Fruit fly (Drosophila melanogaster) whole organism, wandering third instar larva: ENCODE results near the gene CG2186.
A peak's percentile ranks its signal among the peaks of the same experiment; 100 is the strongest.

Source experiments
- CrebA ChIP-seq: fragments of 200-800 bp; sonication (Bioruptor generic); optimal IDR thresholded peaks from 2 replicates; lab custom pipeline; 2016; ENCODE audit warnings: missing biosample characterization, mild to moderate bottlenecking, missing genetic modification characterization, borderline replicate concordance
- GATAd ChIP-seq: sonication (Bioruptor generic); optimal IDR thresholded peaks from 2 replicates; lab custom pipeline; 2016; ENCODE audit warnings: missing biosample characterization, missing genetic modification characterization
- HLH106 ChIP-seq: fragments of 200-800 bp; optimal IDR thresholded peaks from 3 replicates; lab custom pipeline; 2019; ENCODE audit warnings: missing biosample characterization, mild to moderate bottlenecking, missing genetic modification characterization, moderate library complexity
- Hnf4 ChIP-seq: fragments of 200-800 bp; sonication (Bioruptor generic); optimal IDR thresholded peaks from 2 replicates; lab custom pipeline; 2016; ENCODE audit warnings: missing biosample characterization, mild to moderate bottlenecking, missing genetic modification characterization
- Hr78 ChIP-seq: fragments of >200 bp; optimal IDR thresholded peaks from 2 replicates; lab custom pipeline; 2017; ENCODE audit warnings: missing biosample characterization, missing genetic modification characterization
- Hr83 ChIP-seq: fragments of 200-300 bp; sonication (Bioruptor generic); optimal IDR thresholded peaks from 2 replicates; lab custom pipeline; 2016; ENCODE audit warnings: missing biosample characterization, mild to moderate bottlenecking, missing genetic modification characterization, moderate library complexity; ENCODE audit not compliant: poor library complexity, severe bottlenecking
- Jra ChIP-seq: sonication (Bioruptor generic); optimal IDR thresholded peaks from 2 replicates; lab custom pipeline; 2016; ENCODE audit warnings: missing biosample characterization, missing genetic modification characterization
- Mio ChIP-seq: sonication (Bioruptor generic); optimal IDR thresholded peaks from 2 replicates; lab custom pipeline; 2016; ENCODE audit warnings: missing biosample characterization, missing genetic modification characterization
- Myc ChIP-seq: fragments of >200 bp; optimal IDR thresholded peaks from 2 replicates; lab custom pipeline; 2017
- N ChIP-seq: fragments of >200 bp; optimal IDR thresholded peaks from 2 replicates; lab custom pipeline; 2018; ENCODE audit warnings: missing biosample characterization, missing external identifiers, missing genetic modification characterization
- OdsH ChIP-seq: fragments of 200-800 bp; sonication (Bioruptor generic); optimal IDR thresholded peaks from 2 replicates; lab custom pipeline; 2016; ENCODE audit warnings: missing biosample characterization, mild to moderate bottlenecking, missing genetic modification characterization
- Rel ChIP-seq, 2 experiments: fragments of 200-800 bp; sonication (Bioruptor generic) in 1 of 2; optimal IDR thresholded peaks; 2 replicates in 1 of 2; 3 replicates in 1 of 2; lab custom pipeline; 2016 to 2019; ENCODE audit warnings: mild to moderate bottlenecking in 2 of 2, missing biosample characterization in 2 of 2, missing genetic modification characterization in 2 of 2, moderate library complexity in 1 of 2
- Sp1 ChIP-seq: fragments of 200-800 bp; sonication (Bioruptor generic); optimal IDR thresholded peaks from 3 replicates; lab custom pipeline; 2019; ENCODE audit warnings: missing biosample characterization, mild to moderate bottlenecking, missing genetic modification characterization, moderate library complexity
- Vsx2 ChIP-seq: fragments of 200-300, 225-300 bp; sonication (Bioruptor generic); optimal IDR thresholded peaks from 2 replicates; lab custom pipeline; 2018; ENCODE audit warnings: missing biosample characterization, missing genetic modification characterization; ENCODE audit not compliant: partially characterized antibody
- br ChIP-seq: fragments of 200-800 bp; sonication (Bioruptor generic); optimal IDR thresholded peaks from 2 replicates; lab custom pipeline; 2016; ENCODE audit warnings: missing biosample characterization, missing genetic modification characterization
- brk ChIP-seq: fragments of 200-800 bp; sonication (Bioruptor generic); optimal IDR thresholded peaks from 2 replicates; lab custom pipeline; 2016; ENCODE audit warnings: missing biosample characterization, mild to moderate bottlenecking, missing genetic modification characterization
- dmrt93B ChIP-seq: fragments of 200-800 bp; sonication (Bioruptor generic); optimal IDR thresholded peaks from 2 replicates; lab custom pipeline; 2018; ENCODE audit warnings: missing biosample characterization, mild to moderate bottlenecking, missing genetic modification characterization
- dsf ChIP-seq: sonication (Bioruptor generic); optimal IDR thresholded peaks from 2 replicates; lab custom pipeline; 2016; ENCODE audit warnings: missing biosample characterization, missing genetic modification characterization, borderline replicate concordance
- ey ChIP-seq: fragments of 200-800 bp; sonication (Bioruptor generic); optimal IDR thresholded peaks from 2 replicates; lab custom pipeline; 2016; ENCODE audit warnings: missing biosample characterization, missing genetic modification characterization
- foxo ChIP-seq, 2 experiments: fragments of 200-800 bp; sonication (Bioruptor generic); optimal IDR thresholded peaks; 2 replicates in 1 of 2; 3 replicates in 1 of 2; lab custom pipeline; 2016 to 2017; ENCODE audit warnings: missing biosample characterization in 2 of 2, missing genetic modification characterization in 2 of 2
- fru ChIP-seq: fragments of 200-800 bp; sonication (Bioruptor generic); optimal IDR thresholded peaks from 3 replicates; lab custom pipeline; 2016; ENCODE audit warnings: missing biosample characterization, mild to moderate bottlenecking, missing genetic modification characterization
- h ChIP-seq: fragments of 200-800 bp; sonication (Bioruptor generic); optimal IDR thresholded peaks from 3 replicates; lab custom pipeline; 2016; ENCODE audit warnings: missing biosample characterization, mild to moderate bottlenecking, missing genetic modification characterization
- lola ChIP-seq: fragments of >200 bp; optimal IDR thresholded peaks from 2 replicates; lab custom pipeline; 2017; ENCODE audit warnings: missing biosample characterization, missing genetic modification characterization
- pan ChIP-seq: fragments of >200 bp; optimal IDR thresholded peaks from 2 replicates; lab custom pipeline; 2017
- sage ChIP-seq: fragments of 200-800 bp; sonication (Bioruptor generic); optimal IDR thresholded peaks from 2 replicates; lab custom pipeline; 2016; ENCODE audit warnings: missing biosample characterization, mild to moderate bottlenecking, missing genetic modification characterization
- sv ChIP-seq: fragments of 200-800 bp; sonication (Bioruptor generic); optimal IDR thresholded peaks from 3 replicates; lab custom pipeline; 2016; ENCODE audit warnings: missing biosample characterization, missing genetic modification characterization
- woc ChIP-seq: sonication (Bioruptor generic); optimal IDR thresholded peaks from 2 replicates; lab custom pipeline; 2016; ENCODE audit warnings: missing biosample characterization, mild to moderate bottlenecking, missing genetic modification characterization

CG2186 gene

DNA sequence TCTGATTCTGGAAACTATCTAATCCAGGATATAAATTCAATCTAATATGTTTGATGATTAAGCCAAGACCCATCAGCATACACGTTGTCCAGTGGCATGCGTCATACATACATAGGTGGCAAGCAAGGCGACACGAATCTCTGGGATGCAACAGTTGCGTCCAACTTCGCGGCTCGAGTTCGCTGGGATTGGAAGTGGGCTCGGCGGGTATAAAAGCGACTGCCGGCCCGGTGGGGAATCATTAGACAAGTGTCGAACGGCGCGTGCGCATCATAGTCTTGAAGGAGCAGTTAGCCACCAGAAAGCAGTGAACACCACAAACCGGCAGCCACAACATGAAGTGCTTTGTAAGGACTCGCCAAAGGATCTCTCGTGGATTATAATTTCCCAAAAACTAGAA lies 11.6 kb downstream of the CG2186 start, which contains the start of gene CG2157:
CG2157 (plus strand) TSS at position 240 of the 400 bp plus-strand sequence.
- TF ChIP-seq GATAd (GFP tag; lab: Kevin White, UChicago) (no peak), sage (GFP tag; lab: Kevin White, UChicago) (no peak), woc (GFP tag; lab: Kevin White, UChicago) (no peak), Sp1 (GFP tag; lab: Kevin White, UChicago) (no peak), ey (GFP tag; lab: Kevin White, UChicago) (no peak), Myc (lab: Kevin White, UChicago) (no peak), Mio (GFP tag; lab: Kevin White, UChicago) (no peak), pan (lab: Kevin White, UChicago) (no peak), OdsH (GFP tag; lab: Kevin White, UChicago) (no peak)

DNA sequence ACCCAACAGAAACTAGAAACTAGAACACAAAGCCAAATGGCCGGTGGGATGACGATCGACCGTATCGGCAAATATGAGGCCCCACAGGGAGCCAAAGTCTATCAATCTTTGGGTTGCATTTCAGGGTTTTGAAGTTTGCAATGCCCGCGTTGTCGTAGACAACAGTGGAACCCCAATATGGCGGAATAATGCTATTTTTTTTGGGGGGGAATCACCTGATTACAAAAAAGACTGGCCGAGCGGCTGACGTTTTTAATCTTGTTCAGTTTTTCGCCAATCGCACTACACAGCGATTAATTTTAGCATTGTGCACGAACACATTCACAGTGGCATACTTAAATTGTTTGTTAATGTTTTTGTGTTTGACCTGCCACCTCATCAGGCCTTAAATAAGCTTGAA lies 19.0 kb downstream of the CG2186 start:
- TF ChIP-seq Rel (GFP tag; optimal IDR thresholded peaks at IDR 0.05; lab: Kevin White, UChicago) (no peak), Rel (tag; optimal IDR thresholded peaks at IDR 0.05; lab: Kevin White, UChicago) (peak; percentile 96), brk (GFP tag; lab: Kevin White, UChicago) (no peak)

DNA sequence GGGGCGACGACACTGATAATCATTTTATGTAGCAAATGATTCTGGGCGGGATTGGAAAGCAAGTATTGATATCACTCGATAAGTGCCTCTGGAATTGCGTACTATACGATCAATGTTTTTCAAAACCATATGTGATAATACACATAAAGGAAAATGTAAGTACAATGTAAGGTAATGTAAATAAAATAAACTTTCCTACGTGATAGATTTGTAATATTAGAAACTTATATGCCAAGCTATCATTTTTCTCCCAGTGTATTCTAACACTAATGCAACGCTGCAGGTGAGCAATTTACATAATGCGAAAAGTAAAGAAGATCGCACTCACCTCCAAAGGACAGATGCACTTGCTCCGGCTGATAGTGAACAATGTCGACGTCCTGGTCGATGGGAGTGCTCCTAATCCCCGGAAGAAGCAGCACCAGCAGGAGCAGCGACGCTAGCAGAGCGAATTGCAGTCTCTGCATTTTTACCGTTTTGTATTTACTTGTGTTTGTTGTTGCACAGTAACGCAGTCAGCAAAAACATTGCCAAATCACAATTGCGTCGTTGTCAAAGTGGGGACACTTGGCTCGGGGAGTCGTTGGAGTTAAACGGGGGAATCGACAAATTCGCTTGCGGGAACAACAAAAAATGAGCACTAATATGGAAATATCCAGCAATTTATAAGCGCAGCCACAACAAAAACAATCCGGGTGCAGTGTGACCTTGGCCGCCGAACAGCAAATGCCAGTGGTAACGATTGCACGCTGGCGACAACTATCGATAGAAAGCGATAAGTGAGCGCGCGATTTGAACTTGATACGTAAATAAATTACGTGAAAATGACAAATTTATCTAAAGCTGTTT lies 19.9 kb downstream of the CG2186 start, which contains the start of gene CG1637:
CG1637 (minus strand) TSS at position 807 of the 849 bp plus-strand sequence.
- no peak for TF ChIP-seq CrebA (GFP tag; lab: Kevin White, UChicago)
- TF ChIP-seq dmrt93B (GFP tag; lab: Kevin White, UChicago): no peak
- no peak for TF ChIP-seq Jra (GFP tag; lab: Kevin White, UChicago)
- TF ChIP-seq OdsH (GFP tag; lab: Kevin White, UChicago): peak; percentile 2
- TF ChIP-seq woc (GFP tag; lab: Kevin White, UChicago): no peak
- TF ChIP-seq Mio (GFP tag; lab: Kevin White, UChicago): no peak
- TF ChIP-seq sv (GFP tag; lab: Kevin White, UChicago): no peak
- TF ChIP-seq Rel (GFP tag; optimal IDR thresholded peaks at IDR 0.05; lab: Kevin White, UChicago): no peak
- TF ChIP-seq Rel (tag; optimal IDR thresholded peaks at IDR 0.05; lab: Kevin White, UChicago): peak; percentile 75
- no peak for TF ChIP-seq N (GFP tag; lab: Kevin White, UChicago)
- TF ChIP-seq HLH106 (tag; lab: Kevin White, UChicago): no peak
- peak in 1 of 2 experiments; percentile 10 for TF ChIP-seq foxo (GFP tag; optimal IDR thresholded peaks at IDR 0.05; lab: Kevin White, UChicago)
- no peak for TF ChIP-seq lola (GFP tag; lab: Kevin White, UChicago)
- peak; percentile 61 for TF ChIP-seq fru (GFP tag; lab: Kevin White, UChicago)

DNA sequence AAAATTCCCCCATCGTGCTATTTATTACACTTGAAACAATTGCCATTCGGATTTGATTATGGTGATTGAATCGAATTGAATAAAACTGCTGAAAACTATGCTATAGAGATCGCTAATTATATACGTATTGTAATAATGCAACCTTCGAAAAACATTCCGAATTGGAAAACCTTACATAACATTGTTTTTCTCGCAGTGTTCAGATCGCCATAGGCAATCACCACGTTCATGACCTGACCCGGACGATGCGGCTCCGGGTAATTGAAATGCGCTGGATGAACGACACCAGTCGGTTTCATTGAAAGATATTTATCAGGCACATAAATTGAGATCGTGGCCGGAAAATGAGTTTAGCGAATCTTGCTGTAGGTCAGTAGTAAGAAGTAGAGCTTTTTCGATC lies 25.3 kb downstream of the CG2186 start:
- TF ChIP-seq br (GFP tag; lab: Kevin White, UChicago) (no peak), dsf (no peak), Rel (GFP tag; optimal IDR thresholded peaks at IDR 0.05; lab: Kevin White, UChicago) (no peak), Rel (tag; optimal IDR thresholded peaks at IDR 0.05; lab: Kevin White, UChicago) (peak; percentile 8), h (peak; percentile 13), Hr78 (GFP tag; lab: Kevin White, UChicago) (no peak)

DNA sequence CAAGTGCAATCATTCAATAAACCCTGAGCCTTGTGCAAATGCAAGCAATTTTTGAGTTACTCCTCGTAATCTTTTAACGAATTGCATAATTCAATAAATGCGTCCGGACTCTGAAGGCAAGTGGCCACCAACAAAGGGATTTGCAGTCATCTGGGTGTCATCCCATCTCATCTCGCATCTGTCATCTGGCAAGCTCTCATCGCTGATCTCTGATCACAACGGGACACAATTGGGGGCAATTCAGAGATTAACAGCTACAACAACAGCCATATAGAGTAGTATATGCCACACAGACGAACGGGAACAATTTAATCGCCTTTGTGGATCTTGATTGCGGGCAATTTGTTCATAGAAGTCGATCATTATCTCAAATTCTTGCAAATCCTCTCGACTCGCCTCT lies 26.3 kb downstream of the CG2186 start:
- TF ChIP-seq Sp1 (GFP tag; lab: Kevin White, UChicago) (no peak), dmrt93B (GFP tag; lab: Kevin White, UChicago) (no peak), N (GFP tag; lab: Kevin White, UChicago) (no peak), Rel (GFP tag; optimal IDR thresholded peaks at IDR 0.05; lab: Kevin White, UChicago) (no peak), Rel (tag; optimal IDR thresholded peaks at IDR 0.05; lab: Kevin White, UChicago) (no peak), Hnf4 (GFP tag; lab: Kevin White, UChicago) (no peak), Mio (GFP tag; lab: Kevin White, UChicago) (no peak), h (no peak), Hr83 (GFP tag; lab: Kevin White, UChicago) (no peak), Vsx2 (GFP tag; lab: Kevin White, UChicago) (no peak), fru (GFP tag; lab: Kevin White, UChicago) (no peak), sage (GFP tag; lab: Kevin White, UChicago) (no peak), woc (GFP tag; lab: Kevin White, UChicago) (no peak)
